Worm (Caenorhabditis elegans) whole organism, early embryonic: Measurements from ENCODE around the gene gur-3.

ENCODE experiments used
- ama-1 ChIP-seq: fragments of 150-350 bp; optimal IDR thresholded peaks from 2 replicates; lab custom pipeline; 2014
- flt-1 ChIP-seq: fragments of 200-800 bp; sonication (Bioruptor generic); IDR thresholded peaks from 2 replicates; pipeline ENCODE4 v1.3.6; 2022; ENCODE audit warnings: missing genetic modification characterization, missing compliant biosample characterization

DNA sequence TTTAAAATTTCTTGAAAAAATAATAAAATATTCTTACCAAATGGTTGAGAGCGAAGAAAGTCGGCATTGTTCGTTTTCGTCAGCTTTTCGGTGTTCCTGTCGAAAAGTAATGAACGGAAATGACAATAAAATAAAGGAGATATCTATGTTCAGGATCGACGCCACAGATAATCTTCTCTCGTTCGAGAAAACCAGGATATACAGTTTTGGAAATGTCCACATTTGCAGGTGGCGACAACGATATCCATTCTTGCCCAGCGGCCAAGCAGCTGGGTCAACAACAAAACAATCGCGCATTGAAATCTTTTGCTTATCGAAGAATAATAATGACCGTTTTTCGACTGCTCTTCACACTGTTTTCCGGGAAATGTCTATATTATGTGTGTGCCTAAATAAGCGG lies 50.5 kb downstream of the gur-3 start, which contains the start of gene R07E3.7:
- no peak for TF ChIP-seq flt-1
- no peak for TF ChIP-seq ama-1 (lab: Kevin White, UChicago)
